Worm (Caenorhabditis elegans) whole organism, L1 larva: ENCODE measurements around the gene rle-1.

Source experiments
- C04F5.9 ChIP-seq: sonication (generic microtip); optimal IDR thresholded peaks from 2 replicates; lab custom pipeline; 2016; ENCODE audit warnings: missing genetic modification characterization, missing compliant biosample characterization
- C34B4.2 ChIP-seq: sonication (generic microtip); optimal IDR thresholded peaks from 2 replicates; lab custom pipeline; 2017; ENCODE audit warnings: mild to moderate bottlenecking, missing genetic modification characterization, missing compliant biosample characterization
- alr-1 ChIP-seq: fragments of 200-800 bp; sonication (Bioruptor generic); optimal IDR thresholded peaks from 2 replicates; lab custom pipeline; 2018; ENCODE audit warnings: borderline replicate concordance, mild to moderate bottlenecking, missing genetic modification characterization, missing compliant biosample characterization
- aly-2 ChIP-seq: fragments of 150-350 bp; optimal IDR thresholded peaks from 2 replicates; lab custom pipeline; 2014; ENCODE audit warnings: missing biosample characterization, missing genetic modification characterization
- ama-1 ChIP-seq: fragments of 150-350 bp; optimal IDR thresholded peaks from 2 replicates; lab custom pipeline; 2014
- blmp-1 ChIP-seq: fragments of 150-350 bp; optimal IDR thresholded peaks from 2 replicates; lab custom pipeline; 2014; ENCODE audit warnings: missing biosample characterization, missing genetic modification characterization
- ceh-82 ChIP-seq, 3 experiments: fragments of 150-350 bp in 1 of 3; sonication (generic microtip) in 2 of 3; optimal IDR thresholded peaks; 2 replicates each; lab custom pipeline; 2014 to 2017; ENCODE audit warnings: missing biosample characterization in 3 of 3, missing genetic modification characterization in 3 of 3
- ceh-90 ChIP-seq: sonication (generic microtip); optimal IDR thresholded peaks from 2 replicates; lab custom pipeline; 2016; ENCODE audit warnings: missing genetic modification characterization, missing compliant biosample characterization
- ces-1 ChIP-seq: fragments of 150-350 bp; optimal IDR thresholded peaks from 2 replicates; lab custom pipeline; 2014; ENCODE audit warnings: missing biosample characterization, missing genetic modification reagents, missing genetic modification characterization
- dpl-1 ChIP-seq, 3 experiments: fragments of 150-350 bp in 2 of 3; sonication (generic microtip) in 1 of 3; optimal IDR thresholded peaks; 2 replicates each; lab custom pipeline; 2014 to 2017; ENCODE audit warnings: missing biosample characterization in 3 of 3, missing genetic modification characterization in 3 of 3, missing genetic modification reagents in 3 of 3
- dsc-1 ChIP-seq: sonication (generic microtip); optimal IDR thresholded peaks from 2 replicates; lab custom pipeline; 2016; ENCODE audit warnings: mild to moderate bottlenecking, missing genetic modification characterization, missing compliant biosample characterization
- efl-1 ChIP-seq, 4 experiments: fragments of 150-350 bp; optimal IDR thresholded peaks in 3 of 4; peaks in 1 of 4; 1 replicate in 1 of 4; 2 replicates in 3 of 4; lab custom pipeline; 2014; ENCODE audit warnings: missing biosample characterization in 2 of 4, missing genetic modification characterization in 2 of 4, missing genetic modification reagents in 2 of 4
- elt-2 ChIP-seq: sonication (generic microtip); optimal IDR thresholded peaks from 2 replicates; lab custom pipeline; 2016; ENCODE audit warnings: missing genetic modification characterization, mild to moderate bottlenecking, inconsistent platforms, missing compliant biosample characterization, missing genetic modification reagents
- elt-3 ChIP-seq, 6 experiments: fragments of 150-350 bp in 1 of 6; sonication (generic microtip); optimal IDR thresholded peaks; 2 replicates each; lab custom pipeline; 2017 to 2018; ENCODE audit warnings: missing biosample characterization in 6 of 6, missing genetic modification characterization in 6 of 6, inconsistent platforms in 1 of 6
- fkh-10 ChIP-seq: sonication (generic microtip); optimal IDR thresholded peaks from 2 replicates; lab custom pipeline; 2017; ENCODE audit warnings: missing biosample characterization, missing genetic modification reagents, missing genetic modification characterization
- fkh-8 ChIP-seq: sonication (generic microtip); optimal IDR thresholded peaks from 2 replicates; lab custom pipeline; 2016; ENCODE audit warnings: mild to moderate bottlenecking, missing genetic modification characterization, missing compliant biosample characterization
- hlh-17 ChIP-seq: fragments of 200-800 bp; sonication (Bioruptor generic); optimal IDR thresholded peaks from 2 replicates; lab custom pipeline; 2018; ENCODE audit warnings: missing genetic modification characterization, mild to moderate bottlenecking, missing compliant biosample characterization, moderate library complexity, borderline replicate concordance
- irx-1 ChIP-seq: sonication (generic microtip); optimal IDR thresholded peaks from 2 replicates; lab custom pipeline; 2016; ENCODE audit warnings: missing genetic modification characterization, missing compliant biosample characterization
- lin-35 ChIP-seq, 2 experiments: fragments of 150-350 bp; optimal IDR thresholded peaks; 2 replicates each; lab custom pipeline; 2014; ENCODE audit warnings: missing biosample characterization in 2 of 2, missing genetic modification characterization in 2 of 2, missing genetic modification reagents in 2 of 2
- lin-39 ChIP-seq: fragments of 150-350 bp; optimal IDR thresholded peaks from 2 replicates; lab custom pipeline; 2014; ENCODE audit warnings: missing biosample characterization, missing genetic modification reagents, missing genetic modification characterization
- lsy-2 ChIP-seq, 2 experiments: fragments of 150-350 bp; optimal IDR thresholded peaks; 2 replicates each; lab custom pipeline; 2014; ENCODE audit warnings: missing biosample characterization in 2 of 2, missing genetic modification characterization in 2 of 2
- mdl-1 ChIP-seq, 2 experiments: fragments of 150-350 bp; optimal IDR thresholded peaks; 2 replicates each; lab custom pipeline; 2014 to 2017; ENCODE audit warnings: missing biosample characterization in 2 of 2, missing genetic modification characterization in 2 of 2, inconsistent platforms in 1 of 2
- mef-2 ChIP-seq: fragments of 150-350 bp; optimal IDR thresholded peaks from 2 replicates; lab custom pipeline; 2014; ENCODE audit warnings: missing biosample characterization, missing genetic modification characterization
- nhr-12 ChIP-seq: sonication (generic microtip); optimal IDR thresholded peaks from 2 replicates; lab custom pipeline; 2017; ENCODE audit warnings: missing biosample characterization, missing genetic modification characterization
- nhr-19 ChIP-seq: fragments of 200-800 bp; sonication (Bioruptor generic); conservative IDR thresholded peaks from 2 replicates; pipeline ENCODE4 v1.3.6; 2022; ENCODE audit warnings: missing genetic modification characterization, missing compliant biosample characterization
- nhr-237 ChIP-seq: fragments of 150-350 bp; optimal IDR thresholded peaks from 2 replicates; lab custom pipeline; 2014; ENCODE audit warnings: missing biosample characterization, missing genetic modification characterization
- nhr-28 ChIP-seq: fragments of 150-350 bp; optimal IDR thresholded peaks from 2 replicates; lab custom pipeline; 2014; ENCODE audit warnings: missing biosample characterization, missing genetic modification characterization
- nhr-47 ChIP-seq: sonication (generic microtip); optimal IDR thresholded peaks from 2 replicates; lab custom pipeline; 2016; ENCODE audit warnings: mild to moderate bottlenecking, missing genetic modification characterization, moderate library complexity, missing compliant biosample characterization
- nhr-84 ChIP-seq: sonication (generic microtip); optimal IDR thresholded peaks from 2 replicates; lab custom pipeline; 2017; ENCODE audit warnings: missing biosample characterization, missing genetic modification characterization
- pax-3 ChIP-seq: fragments of 200-800 bp; sonication (Bioruptor generic); optimal IDR thresholded peaks from 2 replicates; lab custom pipeline; 2018; ENCODE audit warnings: mild to moderate bottlenecking, missing genetic modification characterization, moderate library complexity, missing compliant biosample characterization
- pqm-1 ChIP-seq: sonication (generic microtip); optimal IDR thresholded peaks from 3 replicates; lab custom pipeline; 2017; ENCODE audit warnings: missing biosample characterization, missing genetic modification characterization
- rnt-1 ChIP-seq: sonication (generic microtip); optimal IDR thresholded peaks from 2 replicates; lab custom pipeline; 2016; ENCODE audit warnings: mild to moderate bottlenecking, missing genetic modification characterization, moderate library complexity, missing compliant biosample characterization
- snu-23 ChIP-seq: sonication (generic microtip); optimal IDR thresholded peaks from 2 replicates; lab custom pipeline; 2016; ENCODE audit warnings: missing genetic modification characterization, missing compliant biosample characterization
- swsn-7 ChIP-seq: sonication (generic microtip); optimal IDR thresholded peaks from 2 replicates; lab custom pipeline; 2016; ENCODE audit warnings: missing genetic modification characterization, missing compliant biosample characterization
- tlp-1 ChIP-seq: fragments of 150-350 bp; optimal IDR thresholded peaks from 2 replicates; lab custom pipeline; 2014; ENCODE audit warnings: missing biosample characterization, missing genetic modification characterization
- unc-130 ChIP-seq: fragments of 150-350 bp; optimal IDR thresholded peaks from 2 replicates; lab custom pipeline; 2017; ENCODE audit warnings: missing biosample characterization, missing genetic modification characterization, inconsistent platforms
- unc-62 ChIP-seq: fragments of 150-350 bp; optimal IDR thresholded peaks from 2 replicates; lab custom pipeline; 2014; ENCODE audit warnings: missing biosample characterization, missing genetic modification reagents, missing genetic modification characterization
- vab-15 ChIP-seq: sonication (generic microtip); optimal IDR thresholded peaks from 2 replicates; lab custom pipeline; 2017; ENCODE audit warnings: missing genotype, mild to moderate bottlenecking, missing genetic modification characterization, missing compliant biosample characterization
- ztf-4 ChIP-seq: fragments of 150-350 bp; optimal IDR thresholded peaks from 2 replicates; lab custom pipeline; 2014; ENCODE audit warnings: missing biosample characterization, missing genetic modification characterization

rle-1 gene

ce11 chrIII:10906325-10906724 is 29.7 kb upstream of the rle-1 start:
- no peak for TF ChIP-seq ztf-4 (tag; lab: Kevin White, UChicago)
- no peak for TF ChIP-seq unc-130
- TF ChIP-seq blmp-1 (tag; lab: Kevin White, UChicago): no peak
- peak in 2 of 3 experiments; percentile 22 to 48 for TF ChIP-seq dpl-1 (GFP tag; optimal IDR thresholded peaks at IDR 0.05; lab: Kevin White, UChicago)
- TF ChIP-seq ceh-90 (tag; lab: Kevin White, UChicago): no peak
- TF ChIP-seq nhr-84 (tag; lab: Kevin White, UChicago): no peak
- TF ChIP-seq fkh-8 (tag; lab: Kevin White, UChicago): peak; percentile 73
- TF ChIP-seq nhr-47 (tag; lab: Kevin White, UChicago): peak; percentile 8
- TF ChIP-seq unc-62 (GFP tag; lab: Kevin White, UChicago): no peak
- no peak for TF ChIP-seq irx-1 (tag; lab: Kevin White, UChicago)
- no peak for TF ChIP-seq nhr-12 (tag; lab: Kevin White, UChicago)
- TF ChIP-seq fkh-10 (GFP tag; lab: Kevin White, UChicago): no peak
- TF ChIP-seq elt-3 (tag; optimal IDR thresholded peaks at IDR 0.05; lab: Kevin White, UChicago): no peak
- TF ChIP-seq dsc-1 (tag; lab: Kevin White, UChicago): peak; percentile 9
- no peak for TF ChIP-seq hlh-17 (GFP tag; lab: Kevin White, UChicago)
- no peak for TF ChIP-seq pqm-1 (tag; lab: Kevin White, UChicago)
- peak in 1 of 2 experiments; percentile 9 for TF ChIP-seq efl-1 (optimal IDR thresholded peaks at IDR 0.05; lab: Kevin White, UChicago)
- peak; percentile 27 to 96 for TF ChIP-seq efl-1 (GFP tag; optimal IDR thresholded peaks at IDR 0.05 in 1 of 2; lab: Kevin White, UChicago)
- TF ChIP-seq vab-15: no peak
- no peak for TF ChIP-seq tlp-1 (tag; lab: Kevin White, UChicago)
- TF ChIP-seq lsy-2 (tag; optimal IDR thresholded peaks at IDR 0.05; lab: Kevin White, UChicago): peak in 1 of 2 experiments; percentile 26
- TF ChIP-seq mef-2 (tag; lab: Kevin White, UChicago): no peak
- no peak for TF ChIP-seq aly-2 (tag; lab: Kevin White, UChicago)
- TF ChIP-seq ama-1 (lab: Kevin White, UChicago): no peak
- TF ChIP-seq C04F5.9 (tag; lab: Kevin White, UChicago): no peak
- no peak for TF ChIP-seq nhr-237 (tag; lab: Kevin White, UChicago)
- TF ChIP-seq ceh-82 (tag; optimal IDR thresholded peaks at IDR 0.05; lab: Kevin White, UChicago): peak in 1 of 3 experiments; percentile 17
- TF ChIP-seq C34B4.2 (tag; lab: Kevin White, UChicago): no peak
- no peak for TF ChIP-seq mdl-1 (tag; optimal IDR thresholded peaks at IDR 0.05; lab: Kevin White, UChicago)
- TF ChIP-seq pax-3 (tag; lab: Kevin White, UChicago): no peak
- no peak for TF ChIP-seq alr-1 (tag; lab: Kevin White, UChicago)
- no peak for TF ChIP-seq rnt-1 (tag; lab: Kevin White, UChicago)

- TF ChIP-seq lin-39: no peak
- peak in 1 of 2 experiments; percentile 27 for TF ChIP-seq lin-35 (GFP tag; optimal IDR thresholded peaks at IDR 0.05; lab: Kevin White, UChicago)
- TF ChIP-seq snu-23 (GFP tag; lab: Kevin White, UChicago): no peak
- no peak for TF ChIP-seq nhr-28
- TF ChIP-seq nhr-19: no peak
- TF ChIP-seq irx-1 (tag; lab: Kevin White, UChicago): no peak
- no peak for TF ChIP-seq nhr-47 (tag; lab: Kevin White, UChicago)
- no peak for TF ChIP-seq efl-1 (optimal IDR thresholded peaks at IDR 0.05; lab: Kevin White, UChicago)
- TF ChIP-seq efl-1 (GFP tag; optimal IDR thresholded peaks at IDR 0.05 in 1 of 2; lab: Kevin White, UChicago): peak; percentile 40 to 97
- peak in 2 of 3 experiments; percentile 27 to 62 for TF ChIP-seq dpl-1 (GFP tag; optimal IDR thresholded peaks at IDR 0.05; lab: Kevin White, UChicago)
- no peak for TF ChIP-seq unc-130
- no peak for TF ChIP-seq C34B4.2 (tag; lab: Kevin White, UChicago)
- no peak for TF ChIP-seq nhr-237 (tag; lab: Kevin White, UChicago)
- no peak for TF ChIP-seq ces-1 (GFP tag; lab: Kevin White, UChicago)
- no peak for TF ChIP-seq swsn-7 (tag; lab: Kevin White, UChicago)
- TF ChIP-seq alr-1 (tag; lab: Kevin White, UChicago): no peak
- no peak for TF ChIP-seq elt-2 (tag; lab: Kevin White, UChicago)
- TF ChIP-seq, all 84 proteins: peak for 3
Observed at ce11 chrIII:10907678-10908217, 28.3 kb upstream of the rle-1 start.
